Worm (Caenorhabditis elegans): Measurements from ENCODE around the gene ltah-1.2.

DNA sequence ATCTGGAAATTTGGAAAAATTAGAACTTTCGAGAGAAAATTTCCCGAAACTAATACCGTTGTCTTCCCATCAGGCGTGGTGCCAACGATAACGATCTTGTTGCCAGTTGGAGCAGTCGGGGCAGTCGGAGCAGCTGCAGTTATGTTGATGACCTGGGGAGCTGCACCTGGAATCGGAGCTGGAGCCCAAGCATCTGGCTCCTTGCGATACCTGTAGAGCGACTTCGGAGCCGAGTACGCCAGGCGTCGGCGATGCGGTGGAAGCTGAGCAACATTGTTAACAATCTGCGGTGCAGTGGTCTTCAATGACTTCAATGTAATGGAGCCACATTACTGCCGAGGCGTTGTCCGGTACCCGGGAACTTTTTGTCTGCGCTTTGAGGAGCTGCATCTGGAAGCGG lies 11.0 kb downstream of the ltah-1.2 start:
- TF ChIP-seq ceh-24 (tag; optimal IDR thresholded peaks at IDR 0.05) (no peak), fkh-10 (GFP tag; optimal IDR thresholded peaks at IDR 0.05) (no peak), ceh-14 (tag; optimal IDR thresholded peaks at IDR 0.05) (no peak), elt-2 (tag; optimal IDR thresholded peaks at IDR 0.05) (no peak), unc-86 (tag; optimal IDR thresholded peaks at IDR 0.05) (no peak), ama-1 (optimal IDR thresholded peaks at IDR 0.05) (no peak), unc-55 (GFP tag; optimal IDR thresholded peaks at IDR 0.05) (no peak), pag-3 (tag; optimal IDR thresholded peaks at IDR 0.05; ENCODE audit: borderline replicate concordance) (no peak), T23F11.4 (GFP tag; optimal IDR thresholded peaks at IDR 0.05) (no peak), nfya-1 (tag; optimal IDR thresholded peaks at IDR 0.05) (no peak), hlh-30 (tag; optimal IDR thresholded peaks at IDR 0.05; ENCODE audit: insufficient read depth) (no peak), ceh-19 (GFP tag; optimal IDR thresholded peaks at IDR 0.05) (no peak)
